Worm (Caenorhabditis elegans): Measurements from ENCODE around the gene cutl-5.

Gene cutl-5

ce11 chrII:7106313-7106712, 9.4 kb downstream of the cutl-5 start (continued):
- no peak for TF ChIP-seq snpc-1.1 (tag; optimal IDR thresholded peaks at IDR 0.05; ENCODE audit: insufficient read depth)
- TF ChIP-seq egrh-3 (GFP tag; IDR thresholded peaks at IDR 0.05) = no peak
- 0 out of 2 replicates have a peak, but pooled peaks have one; percentile 5 for TF ChIP-seq F33H1.4 (GFP tag; IDR thresholded peaks at IDR 0.05)
- no peak for TF ChIP-seq nhr-27 (tag; optimal IDR thresholded peaks at IDR 0.05)
- TF ChIP-seq attf-5 (GFP tag; optimal IDR thresholded peaks at IDR 0.05) = no peak
- no peak for TF ChIP-seq madf-8 (GFP tag; conservative IDR thresholded peaks at IDR 0.05)
- 0 out of 2 replicates have a peak, but pooled peaks have one; percentile 33 for TF ChIP-seq Y53G8AR.9 (GFP tag; conservative IDR thresholded peaks at IDR 0.05)
- TF ChIP-seq madf-10 (tag; optimal IDR thresholded peaks at IDR 0.05) = no peak
- no peak for TF ChIP-seq Y53F4B.3 (GFP tag; IDR thresholded peaks at IDR 0.05)

ce11 chrII:7104794-7105613, 10.7 kb downstream of the cutl-5 start, which contains the start of the genes farl-11 and rpl-33:
Gene farl-11 (minus strand): TSS chrII:7105035.
Gene rpl-33 (plus strand): TSS chrII:7105563.
- TF ChIP-seq lin-54 (GFP tag; optimal IDR thresholded peaks at IDR 0.05) = peak; percentile 31
- no peak for TF ChIP-seq athp-1 (tag; optimal IDR thresholded peaks at IDR 0.05)
- TF ChIP-seq sptf-2 (GFP tag; optimal IDR thresholded peaks at IDR 0.05) = no peak
- no peak for TF ChIP-seq nfya-1 (tag; optimal IDR thresholded peaks at IDR 0.05; ENCODE audit: borderline replicate concordance, insufficient read depth)
- TF ChIP-seq hrde-1 (tag; optimal IDR thresholded peaks at IDR 0.05; ENCODE audit: borderline replicate concordance) = no peak
- TF ChIP-seq ztf-3 (GFP tag; optimal IDR thresholded peaks at IDR 0.05) = no peak
- TF ChIP-seq somi-1 (GFP tag; optimal IDR thresholded peaks at IDR 0.05) = no peak
- peak; percentile 25 for TF ChIP-seq ceh-27 (GFP tag; optimal IDR thresholded peaks at IDR 0.05)
- TF ChIP-seq ztf-18 (tag; optimal IDR thresholded peaks at IDR 0.05) = peak; percentile 43
- TF ChIP-seq T07F8.4 (tag; optimal IDR thresholded peaks at IDR 0.05) = no peak
- TF ChIP-seq Y53F4B.3 (GFP tag; IDR thresholded peaks at IDR 0.05) = no peak
- no peak for TF ChIP-seq ztf-6 (GFP tag; IDR thresholded peaks at IDR 0.05)
- no peak for TF ChIP-seq akir-1 (GFP tag; optimal IDR thresholded peaks at IDR 0.05)
- TF ChIP-seq rcor-1 (GFP tag; IDR thresholded peaks at IDR 0.05) = no peak
- peak; percentile 25 for TF ChIP-seq lin-40 (tag; optimal IDR thresholded peaks at IDR 0.05)
- TF ChIP-seq pbrm-1 (GFP tag; IDR thresholded peaks at IDR 0.05) = 0 out of 2 replicates have a peak, but pooled peaks have one; percentile 17
- TF ChIP-seq snpc-4 (GFP tag; optimal IDR thresholded peaks at IDR 0.05) = no peak
- peak in 3 of 4 experiments; percentile 33 to 65 (median 33) for TF ChIP-seq snpc-4 (tag; optimal IDR thresholded peaks at IDR 0.05)
- peak; percentile 37 for TF ChIP-seq ZK185.1 (tag; optimal IDR thresholded peaks at IDR 0.05; ENCODE audit: poor library complexity, severe bottlenecking)
- peak; percentile 99 for TF ChIP-seq attf-3 (GFP tag; conservative IDR thresholded peaks at IDR 0.05)
- no peak for TF ChIP-seq gei-17 (GFP tag; optimal IDR thresholded peaks at IDR 0.05)
- TF ChIP-seq F23B12.7 (tag; optimal IDR thresholded peaks at IDR 0.05; ENCODE audit: insufficient read depth) = peak; percentile 89
- peak; percentile 57 for TF ChIP-seq F33H1.4 (GFP tag; IDR thresholded peaks at IDR 0.05)
- TF ChIP-seq F52B5.7 (tag; optimal IDR thresholded peaks at IDR 0.05) = no peak
- TF ChIP-seq lin-35 (GFP tag; optimal IDR thresholded peaks at IDR 0.05) = peak in 1 of 3 experiments; percentile 51
- no peak for TF ChIP-seq F55B11.4 (tag; optimal IDR thresholded peaks at IDR 0.05; ENCODE audit: borderline replicate concordance, insufficient read depth)
- 0 out of 2 replicates have a peak, but pooled peaks have one; percentile 16 for TF ChIP-seq dox-1 (GFP tag; IDR thresholded peaks at IDR 0.05)
- no peak for TF ChIP-seq ztf-28 (GFP tag; IDR thresholded peaks at IDR 0.05)
- peak; percentile 29 for TF ChIP-seq tbp1 (GFP tag; optimal IDR thresholded peaks at IDR 0.05)
- no peak for TF ChIP-seq zfh-2 (GFP tag; conservative IDR thresholded peaks at IDR 0.05)
- TF ChIP-seq aptf-2 (GFP tag; conservative IDR thresholded peaks at IDR 0.05) = 0 out of 2 replicates have a peak, but pooled peaks have one; percentile 33
- TF ChIP-seq nhr-80 (tag; optimal IDR thresholded peaks at IDR 0.05) = peak; percentile 48
- no peak for TF ChIP-seq fkh-3 (tag; optimal IDR thresholded peaks at IDR 0.05)
- TF ChIP-seq pha-4 (tag; optimal IDR thresholded peaks at IDR 0.05) = peak; percentile 76
- TF ChIP-seq madf-6 (GFP tag; IDR thresholded peaks at IDR 0.05) = 0 out of 2 replicates have a peak, but pooled peaks have one; percentile 12
- TF ChIP-seq mcd-1 (GFP tag; IDR thresholded peaks at IDR 0.05) = peak; percentile 50
- peak; percentile 73 for TF ChIP-seq lsl-1 (GFP tag; optimal IDR thresholded peaks at IDR 0.05)
